Worm (Caenorhabditis elegans): ENCODE results near the gene cwp-3.

DNA sequence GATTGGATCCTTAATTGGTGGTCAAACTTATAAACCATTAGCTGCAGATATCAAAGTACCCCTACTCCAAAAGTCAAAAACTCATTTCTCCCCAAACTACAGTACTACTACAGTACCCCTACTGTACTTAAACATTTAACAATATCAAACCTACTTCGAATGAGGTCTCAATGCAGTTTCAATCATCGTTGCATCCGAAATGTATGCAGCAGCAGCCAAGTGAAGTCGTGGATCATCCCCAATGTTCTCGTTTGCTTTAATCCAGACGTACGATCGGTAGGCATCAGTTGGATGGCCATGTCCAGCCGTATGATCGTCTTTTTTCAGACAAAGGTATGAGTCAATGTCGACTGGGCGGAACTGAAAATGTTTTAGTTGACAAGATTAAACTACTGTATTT lies 14.9 kb downstream of the cwp-3 start:
- TF ChIP-seq dmd-4 (tag; optimal IDR thresholded peaks at IDR 0.05) (no peak), F13H6.1 (tag; optimal IDR thresholded peaks at IDR 0.05) (no peak), ceh-82 (tag; optimal IDR thresholded peaks at IDR 0.05) (no peak), fos-1 (tag; optimal IDR thresholded peaks at IDR 0.05) (no peak), aly-2 (tag; optimal IDR thresholded peaks at IDR 0.05) (no peak), elt-1 (tag; optimal IDR thresholded peaks at IDR 0.05) (no peak)
